Fruit fly (Drosophila melanogaster) whole organism, embryonic: ENCODE results near the gene Pcyt1.

Experiments
- Awh ChIP-seq: fragments of 200-800 bp; sonication (Bioruptor generic); IDR thresholded peaks from 2 replicates; pipeline ENCODE4, ENCODE4 v1.3.6; 2022; ENCODE audit warnings: missing biosample characterization, missing genetic modification characterization
- CG1024 ChIP-seq: fragments of 200-800 bp; sonication (Bioruptor generic); IDR thresholded peaks from 2 replicates; pipeline ENCODE4 v1.3.6; 2022; ENCODE audit warnings: missing biosample characterization, missing genetic modification characterization
- CG11085 ChIP-seq: fragments of 200-800 bp; sonication (Bioruptor generic); IDR thresholded peaks from 2 replicates; pipeline ENCODE4 v1.3.6; 2022; ENCODE audit warnings: missing biosample characterization, missing genetic modification characterization
- CG11398 ChIP-seq: fragments of 200-800 bp; sonication (Bioruptor generic); optimal IDR thresholded peaks from 2 replicates; lab custom pipeline; 2016; ENCODE audit warnings: missing biosample characterization, missing genetic modification characterization
- CG12659 ChIP-seq: fragments of 200-800 bp; sonication (Bioruptor generic); optimal IDR thresholded peaks from 3 replicates; lab custom pipeline; 2017; ENCODE audit warnings: mild to moderate bottlenecking, missing biosample characterization, missing genetic modification reagents, missing genetic modification characterization
- CG14710 ChIP-seq: fragments of 200-800 bp; sonication (Bioruptor generic); optimal IDR thresholded peaks from 3 replicates; lab custom pipeline; 2019; ENCODE audit warnings: missing biosample characterization, mild to moderate bottlenecking, missing genetic modification characterization, moderate library complexity
- CG15479 ChIP-seq: fragments of 200-800 bp; sonication (Bioruptor generic); optimal IDR thresholded peaks from 3 replicates; lab custom pipeline; 2019; ENCODE audit warnings: missing biosample characterization, mild to moderate bottlenecking, missing genetic modification characterization, moderate library complexity
- CG2120 ChIP-seq: fragments of 200-800 bp; sonication (Bioruptor generic); optimal IDR thresholded peaks from 3 replicates; lab custom pipeline; 2016; ENCODE audit warnings: missing biosample characterization, missing genetic modification characterization
- CG31224 ChIP-seq: fragments of 200-800 bp; sonication (Bioruptor generic); IDR thresholded peaks from 2 replicates; pipeline ENCODE4 v1.3.6; 2022; ENCODE audit warnings: missing biosample characterization, missing genetic modification characterization
- CG32772 ChIP-seq: fragments of 200-800 bp; sonication (Bioruptor generic); IDR thresholded peaks from 2 replicates; pipeline ENCODE4 v1.3.6; 2022; ENCODE audit warnings: missing biosample characterization, missing genetic modification characterization
- CG4282 ChIP-seq: fragments of 200-800 bp; sonication (Bioruptor generic); optimal IDR thresholded peaks from 2 replicates; lab custom pipeline; 2016; ENCODE audit warnings: missing biosample characterization, missing genetic modification characterization
- CG4707 ChIP-seq: fragments of 200-800 bp; sonication (Bioruptor generic); optimal IDR thresholded peaks from 2 replicates; lab custom pipeline; 2018; ENCODE audit warnings: missing biosample characterization, mild to moderate bottlenecking, missing genetic modification characterization, moderate library complexity
- CG6791 ChIP-seq: fragments of 200-800 bp; sonication (Bioruptor generic); IDR thresholded peaks from 3 replicates; pipeline ENCODE4 v1.3.6; 2022; ENCODE audit warnings: missing biosample characterization, missing genetic modification characterization; ENCODE audit not compliant: partially characterized antibody
- CG7987 ChIP-seq: fragments of 200-800 bp; sonication (Bioruptor generic); optimal IDR thresholded peaks from 2 replicates; lab custom pipeline; 2018; ENCODE audit warnings: missing biosample characterization, mild to moderate bottlenecking, missing genetic modification characterization, moderate library complexity
- CG8924 ChIP-seq: fragments of 200-800 bp; optimal IDR thresholded peaks from 3 replicates; lab custom pipeline; 2019; ENCODE audit warnings: missing biosample characterization, mild to moderate bottlenecking, missing genetic modification characterization, moderate library complexity
- CG9727 ChIP-seq: fragments of 200-800 bp; sonication (Bioruptor generic); optimal IDR thresholded peaks from 3 replicates; lab custom pipeline; 2017; ENCODE audit warnings: missing biosample characterization, mild to moderate bottlenecking, missing genetic modification characterization
- Chrac-16 ChIP-seq: fragments of 200-800 bp; sonication (Bioruptor generic); optimal IDR thresholded peaks from 3 replicates; lab custom pipeline; 2016; ENCODE audit warnings: missing biosample characterization, missing genetic modification characterization
- Dek ChIP-seq: fragments of 200-800 bp; sonication (Bioruptor generic); optimal IDR thresholded peaks from 3 replicates; lab custom pipeline; 2019; ENCODE audit warnings: missing biosample characterization, mild to moderate bottlenecking, missing genetic modification characterization, moderate library complexity
- Dip2 ChIP-seq: fragments of 200-800 bp; sonication (Bioruptor generic); IDR thresholded peaks from 2 replicates; pipeline ENCODE4 v1.3.6; 2022; ENCODE audit warnings: missing biosample characterization, missing genetic modification characterization
- Elba2 ChIP-seq: fragments of 200-800 bp; sonication (Bioruptor generic); optimal IDR thresholded peaks from 3 replicates; lab custom pipeline; 2016; ENCODE audit warnings: missing biosample characterization, missing genetic modification characterization
- Fer2 ChIP-seq: fragments of 200-800 bp; sonication (Bioruptor generic); optimal IDR thresholded peaks from 2 replicates; lab custom pipeline; 2018; ENCODE audit warnings: missing biosample characterization, mild to moderate bottlenecking, missing genetic modification characterization, moderate library complexity
- Fer3 ChIP-seq: fragments of 200-800 bp; sonication (Bioruptor generic); optimal IDR thresholded peaks from 2 replicates; lab custom pipeline; 2018; ENCODE audit warnings: missing biosample characterization, mild to moderate bottlenecking, missing genetic modification characterization, moderate library complexity
- Hr39 ChIP-seq: fragments of >200 bp; optimal IDR thresholded peaks from 2 replicates; lab custom pipeline; 2017
- Med ChIP-seq: fragments of 200-800 bp; sonication (Bioruptor generic); peaks from one replicate; lab custom pipeline; 2016; ENCODE audit warnings: missing biosample characterization, missing genetic modification characterization, mild to moderate bottlenecking, inconsistent platforms, moderate library complexity
- Myb ChIP-seq: fragments of 200-800 bp; sonication (Bioruptor generic); optimal IDR thresholded peaks from 2 replicates; lab custom pipeline; 2016; ENCODE audit warnings: missing biosample characterization, missing genetic modification characterization
- Pdp1 ChIP-seq, 2 experiments: fragments of 200-800 bp; sonication (Bioruptor generic); optimal IDR thresholded peaks; 3 replicates each; lab custom pipeline; 2016; ENCODE audit warnings: missing biosample characterization in 2 of 2, missing genetic modification characterization in 2 of 2, mild to moderate bottlenecking in 1 of 2, moderate library complexity in 1 of 2
- Scr ChIP-seq: fragments of 200-800 bp; sonication (Bioruptor generic); IDR thresholded peaks from 2 replicates; pipeline ENCODE4 v1.3.6; 2022; ENCODE audit warnings: missing biosample characterization, missing genetic modification characterization; ENCODE audit not compliant: partially characterized antibody
- Spps ChIP-seq: fragments of 200-800 bp; sonication (Bioruptor generic); optimal IDR thresholded peaks from 2 replicates; lab custom pipeline; 2018; ENCODE audit warnings: missing biosample characterization, mild to moderate bottlenecking, missing genetic modification characterization
- Stat92E ChIP-seq, 3 experiments: fragments of >200 bp in 2 of 3; fragments of 200-800 bp in 1 of 3; sonication (Bioruptor generic) in 1 of 3; optimal IDR thresholded peaks; 2 replicates each; lab custom pipeline; 2017 to 2019; ENCODE audit warnings: missing biosample characterization in 3 of 3, missing genetic modification characterization in 3 of 3, mild to moderate bottlenecking in 1 of 3, moderate library complexity in 1 of 3
- Vsx1 ChIP-seq: fragments of 200-800 bp; sonication (Bioruptor generic); optimal IDR thresholded peaks from 2 replicates; lab custom pipeline; 2017; ENCODE audit warnings: missing biosample characterization, mild to moderate bottlenecking, missing genetic modification characterization, missing genetic modification reagents
- abd-A ChIP-seq: fragments of 200-800 bp; sonication (Bioruptor generic); optimal IDR thresholded peaks from 3 replicates; lab custom pipeline; 2019; ENCODE audit warnings: missing biosample characterization, mild to moderate bottlenecking, missing genetic modification characterization, moderate library complexity
- cas ChIP-seq: fragments of 200-800 bp; sonication (Bioruptor generic); IDR thresholded peaks from 2 replicates; pipeline ENCODE4 v1.3.6; 2022; ENCODE audit warnings: missing biosample characterization, missing genetic modification characterization
- chinmo ChIP-seq: fragments of 200-800 bp; sonication (Bioruptor generic); IDR thresholded peaks from 4 replicates; pipeline ENCODE4 v1.3.6; 2022; ENCODE audit warnings: missing biosample characterization, missing genetic modification characterization; ENCODE audit not compliant: partially characterized antibody
- dm ChIP-seq: fragments of 200-800 bp; sonication (Bioruptor generic); optimal IDR thresholded peaks from 3 replicates; lab custom pipeline; 2016; ENCODE audit warnings: missing biosample characterization, missing genetic modification characterization
- gcm2 ChIP-seq: fragments of 200-800 bp; sonication (Bioruptor generic); optimal IDR thresholded peaks from 2 replicates; lab custom pipeline; 2016; ENCODE audit warnings: missing biosample characterization, missing genetic modification characterization
- h ChIP-seq: fragments of >200 bp; optimal IDR thresholded peaks from 2 replicates; lab custom pipeline; 2017
- kah ChIP-seq: fragments of 200-800 bp; sonication (Bioruptor generic); optimal IDR thresholded peaks from 2 replicates; lab custom pipeline; 2018; ENCODE audit warnings: missing biosample characterization, mild to moderate bottlenecking, missing genetic modification characterization
- kay ChIP-seq: fragments of 200-800 bp; sonication (Bioruptor generic); optimal IDR thresholded peaks from 2 replicates; lab custom pipeline; 2016; ENCODE audit warnings: missing biosample characterization, missing genetic modification characterization
- klu ChIP-seq: fragments of 200-800 bp; sonication (Bioruptor generic); IDR thresholded peaks from 2 replicates; pipeline ENCODE4 v1.3.6; 2022; ENCODE audit warnings: missing biosample characterization, missing genetic modification characterization
- lilli ChIP-seq: fragments of 200-800 bp; sonication (Bioruptor generic); optimal IDR thresholded peaks from 3 replicates; lab custom pipeline; 2016; ENCODE audit warnings: missing biosample characterization, missing genetic modification characterization
- onecut ChIP-seq: fragments of 200-800 bp; sonication (Bioruptor generic); IDR thresholded peaks from 2 replicates; pipeline ENCODE4 v1.3.6; 2022; ENCODE audit warnings: missing biosample characterization, missing genetic modification characterization
- peb ChIP-seq: fragments of 200-800 bp; sonication (Bioruptor generic); IDR thresholded peaks from 2 replicates; pipeline ENCODE4 v1.3.6; 2022; ENCODE audit warnings: missing biosample characterization, missing genetic modification characterization
- phol ChIP-seq: fragments of 200-800 bp; sonication (Bioruptor generic); optimal IDR thresholded peaks from 3 replicates; lab custom pipeline; 2018; ENCODE audit warnings: missing biosample characterization, mild to moderate bottlenecking, missing genetic modification characterization, moderate library complexity
- pros ChIP-seq: fragments of 200-800 bp; sonication (Bioruptor generic); optimal IDR thresholded peaks from 3 replicates; lab custom pipeline; 2019; ENCODE audit warnings: missing biosample characterization, mild to moderate bottlenecking, missing genetic modification characterization, moderate library complexity
- ranshi ChIP-seq: fragments of 200-800 bp; sonication (Bioruptor generic); IDR thresholded peaks from 2 replicates; pipeline ENCODE4 v1.3.6; 2022; ENCODE audit warnings: missing biosample characterization, missing genetic modification characterization
- sima ChIP-seq: fragments of 200-800 bp; sonication (Bioruptor generic); optimal IDR thresholded peaks from 2 replicates; lab custom pipeline; 2016; ENCODE audit warnings: missing biosample characterization, missing genetic modification characterization
- slbo ChIP-seq: fragments of 200-800 bp; sonication (Bioruptor generic); IDR thresholded peaks from 2 replicates; pipeline ENCODE4 v1.3.6; 2022; ENCODE audit warnings: missing biosample characterization, missing genetic modification characterization
- slp2 ChIP-seq: fragments of 200-800 bp; sonication (Bioruptor generic); optimal IDR thresholded peaks from 2 replicates; lab custom pipeline; 2016; ENCODE audit warnings: missing biosample characterization, missing genetic modification characterization
- sqz ChIP-seq: fragments of 200-800 bp; sonication (Bioruptor generic); optimal IDR thresholded peaks from 3 replicates; lab custom pipeline; 2018; ENCODE audit warnings: missing biosample characterization, mild to moderate bottlenecking, missing genetic modification characterization
- unpg ChIP-seq: fragments of 200-800 bp; sonication (Bioruptor generic); optimal IDR thresholded peaks from 3 replicates; lab custom pipeline; 2018; ENCODE audit warnings: missing biosample characterization, mild to moderate bottlenecking, missing genetic modification characterization, moderate library complexity
- vvl ChIP-seq: fragments of 200-800 bp; sonication (Bioruptor generic); IDR thresholded peaks from 2 replicates; pipeline ENCODE4 v1.3.6; 2022; ENCODE audit warnings: missing biosample characterization, missing genetic modification characterization

Gene Pcyt1

dm6 chr3L:1549148-1549547 lies 3.3 kb downstream of the Pcyt1 start (continued):
- TF ChIP-seq chinmo (GFP tag; lab: Robert Waterston, UW): no peak
- no peak for TF ChIP-seq h (lab: Kevin White, UChicago)
- TF ChIP-seq CG32772 (GFP tag; lab: Robert Waterston, UW): no peak
- TF ChIP-seq CG15479 (GFP tag; lab: Kevin White, UChicago): no peak
- TF ChIP-seq CG7987 (GFP tag; lab: Kevin White, UChicago): peak; percentile 93
- TF ChIP-seq peb (GFP tag; lab: Robert Waterston, UW): 0 out of 2 replicates have a peak, but pooled peaks have one; percentile 26
- no peak for TF ChIP-seq CG31224
- peak; percentile 36; the same call in 1 of the 2 replicates for TF ChIP-seq ranshi
- no peak for TF ChIP-seq Vsx1 (GFP tag; lab: Kevin White, UChicago)
- no peak for TF ChIP-seq Fer2 (tag; lab: Kevin White, UChicago)
- no peak for TF ChIP-seq Elba2 (GFP tag; lab: Kevin White, UChicago)
- no peak for TF ChIP-seq CG8924
- TF ChIP-seq sqz (GFP tag; lab: Kevin White, UChicago): no peak
- TF ChIP-seq Hr39: no peak
- TF ChIP-seq onecut (GFP tag; lab: Robert Waterston, UW): no peak
- no peak for TF ChIP-seq gcm2
- no peak for TF ChIP-seq Spps
- TF ChIP-seq CG4282 (GFP tag; lab: Kevin White, UChicago): peak; percentile 22
- TF ChIP-seq CG11085 (GFP tag; lab: Robert Waterston, UW): no peak
- TF ChIP-seq CG2120 (GFP tag; lab: Kevin White, UChicago): peak; percentile 54
- TF ChIP-seq CG9727: no peak
- no peak for TF ChIP-seq dm (GFP tag; lab: Kevin White, UChicago)
- no peak for TF ChIP-seq pros
- TF ChIP-seq CG12659: peak; percentile 27
- peak; percentile 12; the same call in 1 of the 2 replicates for TF ChIP-seq Awh (GFP tag; lab: Robert Waterston, UW)
- TF ChIP-seq slbo (GFP tag; lab: Robert Waterston, UW): peak; percentile 42; the same call in 1 of the 2 replicates
- peak; percentile 96 for TF ChIP-seq vvl
- no peak for TF ChIP-seq Dek (tag; lab: Kevin White, UChicago)
- TF ChIP-seq klu: no peak
- no peak for TF ChIP-seq cas
- no peak for TF ChIP-seq kah (GFP tag; lab: Kevin White, UChicago)
- TF ChIP-seq kay (GFP tag; lab: Kevin White, UChicago): peak; percentile 19
- TF ChIP-seq Pdp1 (GFP tag; optimal IDR thresholded peaks at IDR 0.05; lab: Kevin White, UChicago): no peak
- no peak for TF ChIP-seq CG14710 (tag; lab: Kevin White, UChicago)
- peak; percentile 12 for TF ChIP-seq phol (tag; lab: Kevin White, UChicago)
- TF ChIP-seq CG11398: no peak
- TF ChIP-seq Scr (GFP tag; lab: Robert Waterston, UW): 0 out of 2 replicates have a peak, but pooled peaks have one; percentile 13
- TF ChIP-seq Fer3 (tag; lab: Kevin White, UChicago): peak; percentile 33
- peak; percentile 24 for TF ChIP-seq lilli
- TF ChIP-seq Stat92E (GFP tag; optimal IDR thresholded peaks at IDR 0.05; lab: Kevin White, UChicago): no peak
- no peak for TF ChIP-seq Myb (GFP tag; lab: Kevin White, UChicago)
- TF ChIP-seq Dip2 (GFP tag; lab: Robert Waterston, UW): no peak
- no peak for TF ChIP-seq sima (GFP tag; lab: Kevin White, UChicago)
- peak; percentile 20 for TF ChIP-seq unpg (GFP tag; lab: Kevin White, UChicago)
- peak; percentile 77 for TF ChIP-seq Med
- peak; percentile 17; the same call in 1 of the 2 replicates for TF ChIP-seq CG1024 (GFP tag; lab: Robert Waterston, UW)
- peak; percentile 93 for TF ChIP-seq CG4707 (GFP tag; lab: Kevin White, UChicago)
- no peak for TF ChIP-seq slp2 (GFP tag; lab: Kevin White, UChicago)
- TF ChIP-seq abd-A (tag; lab: Kevin White, UChicago): no peak
- no peak for TF ChIP-seq CG6791 (GFP tag; lab: Robert Waterston, UW)
- no peak for TF ChIP-seq Chrac-16
